Worm (Caenorhabditis elegans) whole organism, late embryonic: ENCODE measurements around the gene K02F3.12.

Source experiments
- K02D7.2 ChIP-seq: sonication (generic microtip); optimal IDR thresholded peaks from 2 replicates; lab custom pipeline; 2017; ENCODE audit warnings: mild to moderate bottlenecking, missing genetic modification characterization, missing compliant biosample characterization
- ama-1 ChIP-seq: fragments of 150-350 bp; optimal IDR thresholded peaks from 2 replicates; lab custom pipeline; 2014
- ceh-19 ChIP-seq: fragments of 200-800 bp; sonication (Bioruptor generic); optimal IDR thresholded peaks from 2 replicates; lab custom pipeline; 2018; ENCODE audit warnings: mild to moderate bottlenecking, missing genetic modification characterization, missing compliant biosample characterization
- ceh-31 ChIP-seq: sonication (generic microtip); optimal IDR thresholded peaks from 2 replicates; lab custom pipeline; 2016; ENCODE audit warnings: missing genetic modification characterization, missing compliant biosample characterization
- ceh-9 ChIP-seq: sonication (generic microtip); optimal IDR thresholded peaks from 2 replicates; lab custom pipeline; 2016; ENCODE audit warnings: mild to moderate bottlenecking, missing genetic modification characterization, inconsistent platforms, missing compliant biosample characterization
- dve-1 ChIP-seq: sonication (generic microtip); optimal IDR thresholded peaks from 2 replicates; lab custom pipeline; 2017; ENCODE audit warnings: antibody characterized with exemption, mild to moderate bottlenecking, missing genetic modification characterization, missing compliant biosample characterization
- ets-4 ChIP-seq: sonication (generic microtip); optimal IDR thresholded peaks from 2 replicates; lab custom pipeline; 2016; ENCODE audit warnings: missing genetic modification characterization, missing compliant biosample characterization
- fkh-10 ChIP-seq: fragments of 150-350 bp; optimal IDR thresholded peaks from 2 replicates; lab custom pipeline; 2014; ENCODE audit warnings: missing biosample characterization, missing genetic modification reagents, missing genetic modification characterization
- pat-9 ChIP-seq: fragments of 200-800 bp; sonication (Bioruptor generic); optimal IDR thresholded peaks from 2 replicates; lab custom pipeline; 2018; ENCODE audit warnings: mild to moderate bottlenecking, missing genetic modification characterization, moderate library complexity, missing compliant biosample characterization
- tbx-7 ChIP-seq: sonication (generic microtip); optimal IDR thresholded peaks from 2 replicates; lab custom pipeline; 2016; ENCODE audit warnings: missing genotype, missing genetic modification characterization, missing compliant biosample characterization
- unc-3 ChIP-seq, 2 experiments: fragments of 200-800 bp in 1 of 2; sonication (Bioruptor generic) in 1 of 2; sonication (generic microtip) in 1 of 2; conservative IDR thresholded peaks in 1 of 2; optimal IDR thresholded peaks in 1 of 2; 2 replicates each; pipeline versions ENCODE4 v1.3.6 to Lab custom; 2016 to 2022; ENCODE audit warnings: missing compliant biosample characterization in 2 of 2, missing genetic modification characterization in 2 of 2, missing genetic modification reagents in 1 of 2
- ztf-16 ChIP-seq: sonication (generic microtip); optimal IDR thresholded peaks from 2 replicates; lab custom pipeline; 2017; ENCODE audit warnings: missing genetic modification characterization, missing compliant biosample characterization

DNA sequence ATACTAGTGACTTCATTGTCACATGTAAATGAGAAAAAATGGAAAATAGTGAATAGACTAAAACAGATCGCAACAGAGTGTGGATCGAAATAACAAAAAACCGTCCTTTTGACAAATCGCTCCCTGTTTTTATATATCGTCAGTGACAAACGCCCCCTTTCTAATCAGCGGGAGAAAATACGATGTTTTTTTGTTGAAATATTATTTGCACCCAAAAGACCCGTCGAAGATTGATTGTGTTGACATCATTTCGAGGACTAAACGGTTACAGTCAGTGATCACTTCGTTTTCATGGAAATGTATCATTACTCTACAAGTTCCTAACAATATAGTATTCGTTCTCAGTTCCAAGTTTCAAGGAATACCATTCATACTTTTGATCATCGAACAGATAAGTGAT lies 16.9 kb upstream of the K02F3.12 start, which contains the start of gene dos-3:
- TF ChIP-seq fkh-10: no peak
- TF ChIP-seq ama-1: no peak
- TF ChIP-seq ceh-19 (GFP tag; lab: Kevin White, UChicago): no peak
- TF ChIP-seq tbx-7 (tag; lab: Kevin White, UChicago): no peak
- no peak for TF ChIP-seq unc-3 (GFP tag; conservative IDR thresholded peaks at IDR 0.05; lab: Robert Waterston, UW)
- TF ChIP-seq unc-3 (tag; optimal IDR thresholded peaks at IDR 0.05; lab: Kevin White, UChicago): no peak
- no peak for TF ChIP-seq dve-1
- no peak for TF ChIP-seq ceh-31 (tag; lab: Kevin White, UChicago)
- TF ChIP-seq ets-4: no peak
- TF ChIP-seq K02D7.2 (tag; lab: Kevin White, UChicago): no peak
- no peak for TF ChIP-seq ceh-9 (tag; lab: Kevin White, UChicago)
- TF ChIP-seq ztf-16 (tag; lab: Kevin White, UChicago): no peak
- no peak for TF ChIP-seq pat-9
